Fruit fly (Drosophila melanogaster) whole organism, embryonic: Measurements from ENCODE around the gene Lcp65Ae.

ENCODE experiments used
- Antp ChIP-seq: fragments of 200-800 bp; sonication (Bioruptor generic); optimal IDR thresholded peaks from 3 replicates; lab custom pipeline; 2016; ENCODE audit warnings: missing biosample characterization, missing genetic modification characterization
- BtbVII ChIP-seq: fragments of 200-800 bp; sonication (Bioruptor generic); optimal IDR thresholded peaks from 3 replicates; lab custom pipeline; 2017; ENCODE audit warnings: missing biosample characterization, mild to moderate bottlenecking, missing genetic modification characterization
- CG10147 ChIP-seq: fragments of 200-800 bp; sonication (Bioruptor generic); optimal IDR thresholded peaks from 2 replicates; lab custom pipeline; 2019; ENCODE audit warnings: missing biosample characterization, mild to moderate bottlenecking, missing genetic modification characterization, moderate library complexity
- CG12299 ChIP-seq: fragments of 200-800 bp; sonication (Bioruptor generic); optimal IDR thresholded peaks from 2 replicates; lab custom pipeline; 2018; ENCODE audit warnings: missing biosample characterization, mild to moderate bottlenecking, missing genetic modification characterization
- CG12659 ChIP-seq: fragments of 200-800 bp; sonication (Bioruptor generic); optimal IDR thresholded peaks from 3 replicates; lab custom pipeline; 2017; ENCODE audit warnings: mild to moderate bottlenecking, missing biosample characterization, missing genetic modification reagents, missing genetic modification characterization
- CG14667 ChIP-seq: fragments of 200-800 bp; sonication (Bioruptor generic); IDR thresholded peaks from 2 replicates; pipeline ENCODE4 v1.3.6; 2022; ENCODE audit warnings: missing biosample characterization, missing genetic modification characterization
- CG16815 ChIP-seq: fragments of 200-800 bp; sonication (Bioruptor generic); optimal IDR thresholded peaks from 3 replicates; lab custom pipeline; 2017; ENCODE audit warnings: missing biosample characterization, mild to moderate bottlenecking, missing genetic modification characterization
- CG17568 ChIP-seq: fragments of 200-800 bp; sonication (Bioruptor generic); optimal IDR thresholded peaks from 2 replicates; lab custom pipeline; 2018; ENCODE audit warnings: missing biosample characterization, mild to moderate bottlenecking, missing genetic modification characterization, moderate library complexity
- CG18011 ChIP-seq: fragments of 200-800 bp; sonication (Bioruptor generic); optimal IDR thresholded peaks from 2 replicates; lab custom pipeline; 2017; ENCODE audit warnings: missing biosample characterization, missing genetic modification characterization, mild to moderate bottlenecking, moderate library complexity, missing genotype
- CG2889 ChIP-seq: fragments of 200-800 bp; sonication (Bioruptor generic); IDR thresholded peaks from 3 replicates; pipeline ENCODE4 v1.3.6; 2022; ENCODE audit warnings: missing biosample characterization, missing genetic modification characterization
- CG31441 ChIP-seq: fragments of 200-800 bp; sonication (Bioruptor generic); IDR thresholded peaks from 2 replicates; pipeline ENCODE4 v1.3.6; 2022; ENCODE audit warnings: missing biosample characterization, missing genetic modification characterization
- CG4617 ChIP-seq: fragments of 200-800 bp; sonication (Bioruptor generic); optimal IDR thresholded peaks from 3 replicates; lab custom pipeline; 2016; ENCODE audit warnings: missing biosample characterization, missing genetic modification characterization, borderline replicate concordance
- CG4730 ChIP-seq: fragments of 200-800 bp; sonication (Bioruptor generic); IDR thresholded peaks from 2 replicates; pipeline ENCODE4 v1.3.6; 2022; ENCODE audit warnings: missing biosample characterization, missing genetic modification characterization
- CG4820 ChIP-seq: fragments of 200-800 bp; sonication (Bioruptor generic); optimal IDR thresholded peaks from 3 replicates; lab custom pipeline; 2016; ENCODE audit warnings: missing biosample characterization, missing genetic modification characterization
- CG4854 ChIP-seq: fragments of 200-800 bp; sonication (Bioruptor generic); optimal IDR thresholded peaks from 2 replicates; lab custom pipeline; 2016; ENCODE audit warnings: missing biosample characterization, missing genetic modification characterization, inconsistent platforms
- CG7928 ChIP-seq: fragments of 200-800 bp; sonication (Bioruptor generic); optimal IDR thresholded peaks from 2 replicates; lab custom pipeline; 2017; ENCODE audit warnings: missing biosample characterization, mild to moderate bottlenecking, missing genetic modification characterization
- CG8388 ChIP-seq: fragments of 200-800 bp; sonication (Bioruptor generic); optimal IDR thresholded peaks from 2 replicates; lab custom pipeline; 2019; ENCODE audit warnings: missing biosample characterization, mild to moderate bottlenecking, missing genetic modification characterization, moderate library complexity
- Gsc ChIP-seq: fragments of 200-800 bp; sonication (Bioruptor generic); IDR thresholded peaks from 2 replicates; pipeline ENCODE4 v1.3.6; 2022; ENCODE audit warnings: missing biosample characterization, missing genetic modification characterization
- Hmx ChIP-seq: fragments of 200-800 bp; sonication (Bioruptor generic); optimal IDR thresholded peaks from 2 replicates; lab custom pipeline; 2016; ENCODE audit warnings: missing biosample characterization, missing genetic modification characterization
- Hr39 ChIP-seq: fragments of >200 bp; optimal IDR thresholded peaks from 2 replicates; lab custom pipeline; 2017
- Mad ChIP-seq: fragments of 200-800 bp; sonication (Bioruptor generic); optimal IDR thresholded peaks from 2 replicates; lab custom pipeline; 2016; ENCODE audit warnings: missing biosample characterization, missing genetic modification characterization
- NK7.1 ChIP-seq: fragments of 200-800 bp; sonication (Bioruptor generic); optimal IDR thresholded peaks from 3 replicates; lab custom pipeline; 2016; ENCODE audit warnings: missing biosample characterization, missing genetic modification characterization
- Neu2 ChIP-seq: fragments of 200-800 bp; sonication (Bioruptor generic); optimal IDR thresholded peaks from 3 replicates; lab custom pipeline; 2016; ENCODE audit warnings: missing biosample characterization, missing genetic modification characterization, borderline replicate concordance
- NfI ChIP-seq: fragments of 200-800 bp; sonication (Bioruptor generic); optimal IDR thresholded peaks from 3 replicates; lab custom pipeline; 2018; ENCODE audit warnings: missing biosample characterization, mild to moderate bottlenecking, missing genetic modification characterization, moderate library complexity
- Opbp ChIP-seq: fragments of 200-800 bp; sonication (Bioruptor generic); IDR thresholded peaks from 3 replicates; pipeline ENCODE4 v1.3.6; 2022; ENCODE audit warnings: missing biosample characterization, missing genetic modification characterization; ENCODE audit not compliant: partially characterized antibody
- PHDP ChIP-seq: fragments of 200-800 bp; sonication (Bioruptor generic); optimal IDR thresholded peaks from 3 replicates; lab custom pipeline; 2018; ENCODE audit warnings: missing biosample characterization, mild to moderate bottlenecking, missing genetic modification characterization, moderate library complexity
- Rfx ChIP-seq: fragments of 200-800 bp; sonication (Bioruptor generic); IDR thresholded peaks from 2 replicates; pipeline ENCODE4 v1.3.6; 2022; ENCODE audit warnings: missing biosample characterization, missing genetic modification characterization
- Spps ChIP-seq: fragments of 200-800 bp; sonication (Bioruptor generic); optimal IDR thresholded peaks from 2 replicates; lab custom pipeline; 2018; ENCODE audit warnings: missing biosample characterization, mild to moderate bottlenecking, missing genetic modification characterization
- bowl ChIP-seq: fragments of 200-800 bp; sonication (Bioruptor generic); IDR thresholded peaks from 2 replicates; pipeline ENCODE4 v1.3.6; 2022; ENCODE audit warnings: missing biosample characterization, missing genetic modification characterization
- cad ChIP-seq: fragments of >200 bp; optimal IDR thresholded peaks from 2 replicates; lab custom pipeline; 2017; ENCODE audit warnings: missing biosample characterization, missing genetic modification characterization
- cg ChIP-seq: fragments of 200-800 bp; sonication (Bioruptor generic); optimal IDR thresholded peaks from 3 replicates; lab custom pipeline; 2019; ENCODE audit warnings: missing biosample characterization, mild to moderate bottlenecking, missing genetic modification characterization, moderate library complexity
- exex ChIP-seq: fragments of 200-800 bp; sonication (Bioruptor generic); optimal IDR thresholded peaks from 4 replicates; lab custom pipeline; 2018; ENCODE audit warnings: missing biosample characterization, mild to moderate bottlenecking, missing genetic modification characterization, moderate library complexity
- fd102C ChIP-seq: fragments of 200-800 bp; sonication (Bioruptor generic); optimal IDR thresholded peaks from 2 replicates; lab custom pipeline; 2018; ENCODE audit warnings: missing biosample characterization, mild to moderate bottlenecking, missing genetic modification characterization, moderate library complexity
- grn ChIP-seq: fragments of 200-800 bp; sonication (Bioruptor generic); optimal IDR thresholded peaks from 3 replicates; lab custom pipeline; 2017; ENCODE audit warnings: missing biosample characterization, missing genetic modification characterization
- gt ChIP-seq: fragments of 200-800 bp; sonication (Bioruptor generic); IDR thresholded peaks from 2 replicates; pipeline ENCODE4 v1.3.6; 2022; ENCODE audit warnings: missing biosample characterization, missing genetic modification characterization
- inv ChIP-seq: fragments of 200-800 bp; sonication (Bioruptor generic); IDR thresholded peaks from 2 replicates; pipeline ENCODE4 v1.3.6; 2022; ENCODE audit warnings: missing biosample characterization, missing genetic modification characterization; ENCODE audit not compliant: partially characterized antibody
- jigr1 ChIP-seq: fragments of 200-800 bp; sonication (Bioruptor generic); IDR thresholded peaks from 3 replicates; pipeline ENCODE4 v1.3.6; 2022; ENCODE audit warnings: missing biosample characterization, missing genetic modification characterization
- kah ChIP-seq: fragments of 200-800 bp; sonication (Bioruptor generic); optimal IDR thresholded peaks from 2 replicates; lab custom pipeline; 2018; ENCODE audit warnings: missing biosample characterization, mild to moderate bottlenecking, missing genetic modification characterization
- ken ChIP-seq: fragments of 200-800 bp; sonication (Bioruptor generic); IDR thresholded peaks from 3 replicates; pipeline ENCODE4 v1.3.6; 2022; ENCODE audit warnings: missing biosample characterization, missing genetic modification characterization
- lola ChIP-seq, 3 experiments: fragments of >200 bp in 2 of 3; fragments of 200-800 bp in 1 of 3; sonication (Bioruptor generic) in 1 of 3; optimal IDR thresholded peaks; 2 replicates each; lab custom pipeline; 2017 to 2019; ENCODE audit warnings: missing biosample characterization in 3 of 3, missing genetic modification characterization in 3 of 3, mild to moderate bottlenecking in 1 of 3, moderate library complexity in 1 of 3
- mam ChIP-seq: fragments of 200-800 bp; sonication (Bioruptor generic); optimal IDR thresholded peaks from 3 replicates; lab custom pipeline; 2016; ENCODE audit warnings: missing biosample characterization, missing genetic modification characterization
- pan ChIP-seq, 4 experiments: fragments of >200 bp in 3 of 4; fragments of 200-800 bp in 1 of 4; sonication (Bioruptor generic) in 1 of 4; optimal IDR thresholded peaks in 3 of 4; IDR thresholded peaks in 1 of 4; 2 replicates each; pipeline versions ENCODE4 v1.3.6 to Lab custom; 2017 to 2022; ENCODE audit warnings: missing biosample characterization in 2 of 4, missing genetic modification characterization in 2 of 4, mixed read lengths in 1 of 4
- sens ChIP-seq: fragments of 200-800 bp; sonication (Bioruptor generic); peaks from one replicate; lab custom pipeline; 2016; ENCODE audit warnings: missing biosample characterization, missing genetic modification characterization
- sim ChIP-seq: fragments of 200-800 bp; sonication (Bioruptor generic); IDR thresholded peaks from 2 replicates; pipeline ENCODE4 v1.3.6; 2022; ENCODE audit warnings: missing biosample characterization, missing genetic modification characterization
- sr ChIP-seq: fragments of 200-800 bp; sonication (Bioruptor generic); IDR thresholded peaks from 3 replicates; pipeline ENCODE4 v1.3.6; 2022; ENCODE audit warnings: missing biosample characterization, missing genetic modification characterization
- stwl ChIP-seq: fragments of 200-800 bp; sonication (Bioruptor generic); optimal IDR thresholded peaks from 3 replicates; lab custom pipeline; 2018; ENCODE audit warnings: missing biosample characterization, mild to moderate bottlenecking, missing genetic modification characterization, moderate library complexity
- sug ChIP-seq: fragments of 200-800 bp; optimal IDR thresholded peaks from 2 replicates; lab custom pipeline; 2019; ENCODE audit warnings: missing biosample characterization, mild to moderate bottlenecking, missing genetic modification characterization, moderate library complexity
- tna ChIP-seq: fragments of 200-800 bp; sonication (Bioruptor generic); IDR thresholded peaks from 2 replicates; pipeline ENCODE4 v1.3.6; 2022; ENCODE audit warnings: missing biosample characterization, missing genetic modification characterization; ENCODE audit not compliant: partially characterized antibody
- tx ChIP-seq: fragments of 200-800 bp; sonication (Bioruptor generic); optimal IDR thresholded peaks from 2 replicates; lab custom pipeline; 2016; ENCODE audit warnings: missing biosample characterization, missing genetic modification characterization

Lcp65Ae gene

DNA sequence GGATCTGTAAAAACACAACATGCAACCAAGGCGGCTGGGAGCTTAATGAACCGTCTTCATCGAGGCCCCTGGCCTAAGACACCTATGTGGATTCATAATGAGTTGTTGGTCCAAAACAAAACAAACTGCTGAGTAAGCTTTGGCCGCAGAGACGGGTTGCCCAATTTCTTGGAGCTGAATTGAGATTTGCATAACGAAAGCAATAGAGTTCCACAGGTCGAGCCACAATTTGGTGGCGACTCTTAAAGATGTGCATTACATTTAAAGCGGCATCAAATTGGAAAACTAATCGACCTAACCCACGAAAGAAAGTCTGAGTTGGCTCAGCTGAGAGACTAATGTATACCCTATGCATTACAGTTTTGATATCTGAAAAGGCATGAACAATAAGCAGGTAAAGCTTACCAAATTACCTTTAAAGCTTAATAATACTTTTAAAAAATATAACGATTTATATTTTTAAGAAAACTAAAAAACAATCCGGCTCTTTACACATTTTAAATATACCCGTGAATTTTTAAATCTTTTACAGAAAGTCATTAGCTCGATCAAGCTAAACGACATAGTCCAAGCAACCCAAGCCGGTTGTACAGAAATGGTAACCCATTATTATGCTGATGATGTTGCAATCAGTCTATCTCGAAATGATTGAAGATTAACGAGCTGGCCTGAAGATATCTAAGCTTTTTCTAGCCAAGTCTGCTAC lies 19.6 kb upstream of the Lcp65Ae start, which contains the start of gene CG13297 (continued):
- TF ChIP-seq bowl (GFP tag; lab: Robert Waterston, UW) (no peak), inv (GFP tag; lab: Robert Waterston, UW) (no peak), sug (tag; lab: Kevin White, UChicago) (no peak), Hr39 (no peak), exex (no peak), cg (no peak), kah (GFP tag; lab: Kevin White, UChicago) (no peak), CG10147 (GFP tag; lab: Kevin White, UChicago) (peak; percentile 30), Opbp (GFP tag; lab: Robert Waterston, UW) (no peak), CG7928 (no peak), BtbVII (no peak), CG12299 (tag; lab: Kevin White, UChicago) (peak; percentile 12), lola (GFP tag; optimal IDR thresholded peaks at IDR 0.05; lab: Kevin White, UChicago) (no peak), CG8388 (GFP tag; lab: Kevin White, UChicago) (peak; percentile 48), sens (GFP tag; lab: Kevin White, UChicago) (peak; percentile 76), jigr1 (GFP tag; lab: Robert Waterston, UW) (peak; percentile 45; the same call in 1 of the 3 replicates), CG4617 (GFP tag; lab: Kevin White, UChicago) (no peak), Rfx (GFP tag; lab: Robert Waterston, UW) (0 out of 2 replicates have a peak, but pooled peaks have one; percentile 22), NfI (peak; percentile 43), grn (GFP tag; lab: Kevin White, UChicago) (peak; percentile 76), cad (GFP tag; lab: Kevin White, UChicago) (no peak), mam (GFP tag; lab: Kevin White, UChicago) (no peak), Neu2 (GFP tag; lab: Kevin White, UChicago) (no peak), Mad (GFP tag; lab: Kevin White, UChicago) (no peak), CG4854 (no peak), Antp (GFP tag; lab: Kevin White, UChicago) (no peak), CG4820 (GFP tag; lab: Kevin White, UChicago) (peak; percentile 32), tx (GFP tag; lab: Kevin White, UChicago) (no peak), sim (GFP tag; lab: Robert Waterston, UW) (no peak), fd102C (GFP tag; lab: Kevin White, UChicago) (no peak), CG4730 (peak; percentile 40; the same call in 1 of the 2 replicates), NK7.1 (GFP tag; lab: Kevin White, UChicago) (no peak), CG16815 (no peak), tna (GFP tag; lab: Robert Waterston, UW) (no peak), PHDP (peak; percentile 40), Hmx (GFP tag; lab: Kevin White, UChicago) (no peak), Gsc (GFP tag; lab: Robert Waterston, UW) (no peak), ken (GFP tag; lab: Robert Waterston, UW) (peak; percentile 21; the same call in 1 of the 3 replicates), sr (GFP tag; lab: Robert Waterston, UW) (no peak), CG12659 (peak; percentile 27), CG31441 (GFP tag; lab: Robert Waterston, UW) (peak; percentile 84), gt (GFP tag; lab: Robert Waterston, UW) (no peak), CG17568 (GFP tag; lab: Kevin White, UChicago) (no peak), pan (optimal IDR thresholded peaks at IDR 0.05; lab: Kevin White, UChicago) (no peak), pan (GFP tag; optimal IDR thresholded peaks at IDR 0.05 in 1 of 2, IDR thresholded peaks at IDR 0.05 in 1 of 2) (peak in 1 of 2 experiments; percentile 74), CG14667 (no peak), CG18011 (GFP tag; lab: Kevin White, UChicago) (no peak), CG2889 (GFP tag; lab: Robert Waterston, UW) (no peak), Spps (peak; percentile 5), stwl (tag; lab: Kevin White, UChicago) (no peak)
